Fruit fly (Drosophila melanogaster) whole organism, embryonic: Measurements from ENCODE around the gene bark.
A peak's percentile ranks its signal among the peaks of the same experiment; 100 is the strongest.

ENCODE experiments used
- Abd-B ChIP-seq: fragments of 200-800 bp; sonication (Bioruptor generic); optimal IDR thresholded peaks from 2 replicates; lab custom pipeline; 2018; ENCODE audit warnings: missing biosample characterization, mild to moderate bottlenecking, missing genetic modification characterization, moderate library complexity
- B-H2 ChIP-seq: fragments of 200-800 bp; sonication (Bioruptor generic); optimal IDR thresholded peaks from 2 replicates; lab custom pipeline; 2018; ENCODE audit warnings: missing biosample characterization, mild to moderate bottlenecking, missing genetic modification characterization
- CG10959 ChIP-seq: fragments of 200-800 bp; sonication (Bioruptor generic); IDR thresholded peaks from 2 replicates; pipeline ENCODE4 v1.3.6; 2022; ENCODE audit warnings: missing biosample characterization, missing genetic modification characterization
- CG13123 ChIP-seq: fragments of 200-800 bp; sonication (Bioruptor generic); optimal IDR thresholded peaks from 2 replicates; lab custom pipeline; 2016; ENCODE audit warnings: missing biosample characterization, missing genetic modification characterization
- CG13775 ChIP-seq: fragments of 200-800 bp; sonication (Bioruptor generic); optimal IDR thresholded peaks from 3 replicates; lab custom pipeline; 2017; ENCODE audit warnings: missing biosample characterization, mild to moderate bottlenecking, missing genetic modification characterization
- CG14014 ChIP-seq: fragments of 200-800 bp; sonication (Bioruptor generic); IDR thresholded peaks from 2 replicates; pipeline ENCODE4 v1.3.6; 2022; ENCODE audit warnings: missing biosample characterization, missing genetic modification characterization
- CG15269 ChIP-seq: fragments of 200-800 bp; sonication (Bioruptor generic); optimal IDR thresholded peaks from 2 replicates; lab custom pipeline; 2018; ENCODE audit warnings: missing biosample characterization, mild to moderate bottlenecking, missing genetic modification characterization, moderate library complexity
- CG16815 ChIP-seq: fragments of 200-800 bp; sonication (Bioruptor generic); optimal IDR thresholded peaks from 3 replicates; lab custom pipeline; 2017; ENCODE audit warnings: missing biosample characterization, mild to moderate bottlenecking, missing genetic modification characterization
- CG17359 ChIP-seq: fragments of 200-800 bp; sonication (Bioruptor generic); optimal IDR thresholded peaks from 3 replicates; lab custom pipeline; 2018; ENCODE audit warnings: missing biosample characterization, mild to moderate bottlenecking, missing genetic modification characterization, moderate library complexity
- CG18619 ChIP-seq: fragments of 200-800 bp; sonication (Bioruptor generic); optimal IDR thresholded peaks from 3 replicates; lab custom pipeline; 2017; ENCODE audit warnings: missing biosample characterization, mild to moderate bottlenecking, missing genetic modification characterization
- CG2116 ChIP-seq: fragments of 200-800 bp; sonication (Bioruptor generic); optimal IDR thresholded peaks from 3 replicates; lab custom pipeline; 2018; ENCODE audit warnings: missing biosample characterization, mild to moderate bottlenecking, missing genetic modification characterization
- CG2875 ChIP-seq: fragments of 200-800 bp; sonication (Bioruptor generic); optimal IDR thresholded peaks from 2 replicates; lab custom pipeline; 2017; ENCODE audit warnings: missing biosample characterization, mild to moderate bottlenecking, missing genetic modification characterization, missing genetic modification reagents
- CG2889 ChIP-seq: fragments of 200-800 bp; sonication (Bioruptor generic); IDR thresholded peaks from 3 replicates; pipeline ENCODE4 v1.3.6; 2022; ENCODE audit warnings: missing biosample characterization, missing genetic modification characterization
- CG30403 ChIP-seq: fragments of 200-800 bp; sonication (Bioruptor generic); optimal IDR thresholded peaks from 3 replicates; lab custom pipeline; 2016; ENCODE audit warnings: missing biosample characterization, missing genetic modification characterization
- CG3407 ChIP-seq: fragments of 200-800 bp; sonication (Bioruptor generic); optimal IDR thresholded peaks from 2 replicates; lab custom pipeline; 2018; ENCODE audit warnings: missing biosample characterization, mild to moderate bottlenecking, missing genetic modification characterization
- CG34224 ChIP-seq: fragments of 200-800 bp; sonication (Bioruptor generic); IDR thresholded peaks from 3 replicates; pipeline ENCODE4 v1.3.6; 2022; ENCODE audit warnings: missing biosample characterization, missing genetic modification characterization; ENCODE audit not compliant: partially characterized antibody
- CG4707 ChIP-seq: fragments of 200-800 bp; sonication (Bioruptor generic); optimal IDR thresholded peaks from 2 replicates; lab custom pipeline; 2018; ENCODE audit warnings: missing biosample characterization, mild to moderate bottlenecking, missing genetic modification characterization, moderate library complexity
- CG6765 ChIP-seq: fragments of 200-800 bp; sonication (Bioruptor generic); optimal IDR thresholded peaks from 3 replicates; lab custom pipeline; 2017; ENCODE audit warnings: missing biosample characterization, mild to moderate bottlenecking, missing genetic modification characterization
- CG8089 ChIP-seq: fragments of 200-800 bp; sonication (Bioruptor generic); optimal IDR thresholded peaks from 3 replicates; lab custom pipeline; 2016; ENCODE audit warnings: missing biosample characterization, missing genetic modification characterization
- CG8359 ChIP-seq: fragments of 200-800 bp; sonication (Bioruptor generic); optimal IDR thresholded peaks from 2 replicates; lab custom pipeline; 2017; ENCODE audit warnings: missing biosample characterization, mild to moderate bottlenecking, missing genetic modification characterization, borderline replicate concordance
- CoRest ChIP-seq: fragments of 200-800 bp; sonication (Bioruptor generic); optimal IDR thresholded peaks from 3 replicates; lab custom pipeline; 2018; ENCODE audit warnings: missing biosample characterization, mild to moderate bottlenecking, missing genetic modification characterization, moderate library complexity
- MESR4 ChIP-seq: fragments of 200-800 bp; sonication (Bioruptor generic); optimal IDR thresholded peaks from 2 replicates; lab custom pipeline; 2018; ENCODE audit warnings: missing biosample characterization, mild to moderate bottlenecking, missing genetic modification characterization, moderate library complexity
- NC2β ChIP-seq: fragments of 200-800 bp; sonication (Bioruptor generic); optimal IDR thresholded peaks from 2 replicates; lab custom pipeline; 2016; ENCODE audit warnings: missing biosample characterization, missing genetic modification characterization
- Oaz ChIP-seq: fragments of 200-800 bp; sonication (Bioruptor generic); IDR thresholded peaks from 2 replicates; pipeline ENCODE4 v1.3.6; 2022; ENCODE audit warnings: missing biosample characterization, missing genetic modification characterization
- Oli ChIP-seq: fragments of 200-800 bp; sonication (Bioruptor generic); optimal IDR thresholded peaks from 2 replicates; lab custom pipeline; 2018; ENCODE audit warnings: missing biosample characterization, mild to moderate bottlenecking, missing genetic modification characterization, moderate library complexity
- PHDP ChIP-seq: fragments of 200-800 bp; sonication (Bioruptor generic); optimal IDR thresholded peaks from 3 replicates; lab custom pipeline; 2018; ENCODE audit warnings: missing biosample characterization, mild to moderate bottlenecking, missing genetic modification characterization, moderate library complexity
- Rx ChIP-seq: fragments of 200-800 bp; sonication (Bioruptor generic); IDR thresholded peaks from 2 replicates; pipeline ENCODE4 v1.3.6; 2022; ENCODE audit warnings: missing biosample characterization, missing genetic modification characterization
- Ssrp ChIP-seq: fragments of 200-800 bp; sonication (Bioruptor generic); optimal IDR thresholded peaks from 2 replicates; lab custom pipeline; 2018; ENCODE audit warnings: missing biosample characterization, mild to moderate bottlenecking, missing genetic modification characterization, moderate library complexity
- Trl ChIP-seq, 3 experiments: fragments of >200 bp in 2 of 3; fragments of 200-800 bp in 1 of 3; sonication (Bioruptor generic) in 1 of 3; optimal IDR thresholded peaks; 2 replicates in 1 of 3; 3 replicates in 2 of 3; lab custom pipeline; 2016 to 2017; ENCODE audit warnings: missing biosample characterization in 1 of 3, missing genetic modification characterization in 1 of 3
- bbx ChIP-seq: fragments of 200-800 bp; sonication (Bioruptor generic); IDR thresholded peaks from 2 replicates; pipeline ENCODE4 v1.3.6; 2022; ENCODE audit warnings: missing biosample characterization, missing genetic modification characterization; ENCODE audit not compliant: partially characterized antibody
- btn ChIP-seq: fragments of 200-800 bp; sonication (Bioruptor generic); optimal IDR thresholded peaks from 2 replicates; lab custom pipeline; 2016; ENCODE audit warnings: missing biosample characterization, missing genetic modification characterization
- caup ChIP-seq: fragments of 200-800 bp; sonication (Bioruptor generic); optimal IDR thresholded peaks from 3 replicates; lab custom pipeline; 2017; ENCODE audit warnings: missing biosample characterization, mild to moderate bottlenecking, missing genetic modification characterization, moderate library complexity; ENCODE audit not compliant: severe bottlenecking
- corto ChIP-seq: fragments of 200-800 bp; sonication (Bioruptor generic); optimal IDR thresholded peaks from 2 replicates; lab custom pipeline; 2016; ENCODE audit warnings: missing biosample characterization, mild to moderate bottlenecking, missing genetic modification characterization, moderate library complexity
- dmrt11E ChIP-seq: fragments of 200-800 bp; sonication (Bioruptor generic); optimal IDR thresholded peaks from 3 replicates; lab custom pipeline; 2018; ENCODE audit warnings: missing biosample characterization, mild to moderate bottlenecking, missing genetic modification characterization, moderate library complexity
- dmrt99B ChIP-seq: fragments of 200-800 bp; sonication (Bioruptor generic); optimal IDR thresholded peaks from 2 replicates; lab custom pipeline; 2018; ENCODE audit warnings: missing biosample characterization, mild to moderate bottlenecking, missing genetic modification characterization, moderate library complexity
- emc ChIP-seq: fragments of 200-800 bp; sonication (Bioruptor generic); optimal IDR thresholded peaks from 2 replicates; lab custom pipeline; 2016; ENCODE audit warnings: missing biosample characterization, missing genetic modification characterization
- eve ChIP-seq, 2 experiments: fragments of >200 bp; optimal IDR thresholded peaks; 2 replicates each; lab custom pipeline; 2017; ENCODE audit warnings: missing biosample characterization in 2 of 2, missing genetic modification characterization in 2 of 2
- gem ChIP-seq: fragments of 200-800 bp; sonication (Bioruptor generic); optimal IDR thresholded peaks from 2 replicates; lab custom pipeline; 2019; ENCODE audit warnings: missing biosample characterization, mild to moderate bottlenecking, missing genetic modification characterization, moderate library complexity
- gro ChIP-seq: fragments of 200-800 bp; sonication (Bioruptor generic); optimal IDR thresholded peaks from 2 replicates; lab custom pipeline; 2016; ENCODE audit warnings: missing biosample characterization, missing genetic modification characterization
- hbn ChIP-seq: fragments of 200-800 bp; sonication (Bioruptor generic); IDR thresholded peaks from 2 replicates; pipeline ENCODE4 v1.3.6; 2022; ENCODE audit warnings: missing biosample characterization, missing genetic modification characterization; ENCODE audit not compliant: partially characterized antibody
- hkb ChIP-seq, 2 experiments: fragments of 200-800 bp in 1 of 2; fragments of >200 bp in 1 of 2; sonication (Bioruptor generic) in 1 of 2; IDR thresholded peaks in 1 of 2; optimal IDR thresholded peaks in 1 of 2; 2 replicates each; pipeline versions ENCODE4 v1.3.6 to Lab custom; 2017 to 2022; ENCODE audit warnings: missing biosample characterization in 1 of 2, missing genetic modification characterization in 1 of 2
- nerfin-2 ChIP-seq: fragments of 200-800 bp; sonication (Bioruptor generic); IDR thresholded peaks from 2 replicates; pipeline ENCODE4 v1.3.6; 2022; ENCODE audit warnings: missing biosample characterization, missing genetic modification characterization; ENCODE audit not compliant: partially characterized antibody
- run ChIP-seq: fragments of 200-800 bp; sonication (Bioruptor generic); optimal IDR thresholded peaks from 3 replicates; lab custom pipeline; 2018; ENCODE audit warnings: missing biosample characterization, mild to moderate bottlenecking, missing genetic modification characterization
- sd ChIP-seq: fragments of 200-800 bp; sonication (Bioruptor generic); optimal IDR thresholded peaks from 3 replicates; lab custom pipeline; 2018; ENCODE audit warnings: missing biosample characterization, mild to moderate bottlenecking, missing genetic modification characterization, moderate library complexity
- slp2 ChIP-seq: fragments of 200-800 bp; sonication (Bioruptor generic); optimal IDR thresholded peaks from 2 replicates; lab custom pipeline; 2016; ENCODE audit warnings: missing biosample characterization, missing genetic modification characterization
- sqz ChIP-seq: fragments of 200-800 bp; sonication (Bioruptor generic); optimal IDR thresholded peaks from 3 replicates; lab custom pipeline; 2018; ENCODE audit warnings: missing biosample characterization, mild to moderate bottlenecking, missing genetic modification characterization
- zfh1 ChIP-seq: fragments of 200-800 bp; sonication (Bioruptor generic); IDR thresholded peaks from 3 replicates; pipeline ENCODE4 v1.3.6; 2022; ENCODE audit warnings: missing biosample characterization, missing genetic modification characterization

bark gene

DNA sequence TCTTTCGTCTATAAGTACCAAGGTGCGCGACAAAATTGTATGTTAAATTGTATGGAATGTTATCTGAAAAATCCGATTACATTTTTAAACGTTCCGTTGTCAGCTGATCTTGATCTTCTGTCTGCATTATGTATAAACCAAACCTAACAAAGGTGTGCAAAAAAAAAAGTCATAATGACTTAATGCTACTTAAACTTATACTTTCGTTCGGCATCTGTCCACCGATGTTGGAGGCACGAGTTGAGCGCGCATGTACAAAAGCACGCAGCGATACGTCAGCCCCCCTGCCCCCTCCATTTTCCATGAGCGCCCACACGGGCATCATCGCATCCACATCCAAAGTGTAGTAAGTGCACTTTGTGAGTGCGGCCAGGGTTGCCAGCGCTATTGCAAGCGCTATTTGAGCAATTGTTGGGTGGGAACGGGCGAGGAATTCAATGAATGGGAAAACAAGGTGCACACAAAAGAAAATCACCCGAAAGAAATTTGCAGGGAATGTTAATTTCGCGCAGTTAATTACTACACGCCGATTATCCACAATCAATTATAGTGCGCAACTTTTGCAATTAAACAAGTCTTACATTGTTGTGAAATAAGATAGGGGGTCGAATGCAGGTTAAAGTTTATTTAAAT, 17.8 kb downstream of the bark start (continued):
- TF ChIP-seq dmrt99B (tag; lab: Kevin White, UChicago) (peak; percentile 99), CG10959 (GFP tag; lab: Robert Waterston, UW) (peak; percentile 96), CoRest (peak; percentile 99), CG16815 (peak; percentile 83), caup (GFP tag; lab: Kevin White, UChicago) (peak; percentile 98), run (peak; percentile 98), CG3407 (GFP tag; lab: Kevin White, UChicago) (peak; percentile 96), CG15269 (tag; lab: Kevin White, UChicago) (peak; percentile 99), btn (peak; percentile 98), dmrt11E (peak; percentile 93), bbx (0 out of 2 replicates have a peak, but pooled peaks have one; percentile 10), gem (tag; lab: Kevin White, UChicago) (peak; percentile 99), MESR4 (GFP tag; lab: Kevin White, UChicago) (peak; percentile 80), eve (GFP tag; optimal IDR thresholded peaks at IDR 0.05; lab: Kevin White, UChicago) (peak in 1 of 2 experiments; percentile 99), CG13123 (GFP tag; lab: Kevin White, UChicago) (peak; percentile 92), sqz (peak; percentile 98), CG18619 (GFP tag; lab: Kevin White, UChicago) (peak; percentile 96), CG17359 (tag; lab: Kevin White, UChicago) (peak; percentile 100), gro (GFP tag; lab: Kevin White, UChicago) (peak; percentile 97), Oli (tag; lab: Kevin White, UChicago) (peak; percentile 99), CG8359 (GFP tag; lab: Kevin White, UChicago) (peak; percentile 95), Ssrp (peak; percentile 99), B-H2 (GFP tag; lab: Kevin White, UChicago) (peak; percentile 96), CG2889 (GFP tag; lab: Robert Waterston, UW) (peak; percentile 89), PHDP (tag; lab: Kevin White, UChicago) (peak; percentile 98), CG13775 (GFP tag; lab: Kevin White, UChicago) (peak; percentile 93), CG6765 (GFP tag; lab: Kevin White, UChicago) (peak; percentile 97), emc (GFP tag; lab: Kevin White, UChicago) (peak; percentile 92), CG4707 (GFP tag; lab: Kevin White, UChicago) (peak; percentile 96), Trl (optimal IDR thresholded peaks at IDR 0.05; lab: Kevin White, UChicago) (no peak), Trl (GFP tag; optimal IDR thresholded peaks at IDR 0.05; lab: Kevin White, UChicago) (peak; percentile 98), Oaz (GFP tag; lab: Robert Waterston, UW) (peak; percentile 94), CG2875 (GFP tag; lab: Kevin White, UChicago) (peak; percentile 98), Rx (GFP tag; lab: Robert Waterston, UW) (peak; percentile 96), zfh1 (GFP tag; lab: Robert Waterston, UW) (peak; percentile 97), CG34224 (no peak), Abd-B (peak; percentile 98), sd (tag; lab: Kevin White, UChicago) (peak; percentile 96), slp2 (GFP tag; lab: Kevin White, UChicago) (peak; percentile 98), CG8089 (GFP tag; lab: Kevin White, UChicago) (peak; percentile 95), hkb (optimal IDR thresholded peaks at IDR 0.05; lab: Kevin White, UChicago) (no peak), hkb (GFP tag; IDR thresholded peaks at IDR 0.05; lab: Robert Waterston, UW) (peak; percentile 99), CG30403 (GFP tag; lab: Kevin White, UChicago) (peak; percentile 97), hbn (GFP tag; lab: Robert Waterston, UW) (no peak), corto (GFP tag; lab: Kevin White, UChicago) (peak; percentile 20), CG14014 (GFP tag; lab: Robert Waterston, UW) (peak; percentile 98), nerfin-2 (GFP tag; lab: Robert Waterston, UW) (no peak), CG2116 (GFP tag; lab: Kevin White, UChicago) (peak; percentile 82), NC2β (GFP tag; lab: Kevin White, UChicago) (peak; percentile 94)
